Fruit fly (Drosophila melanogaster): ENCODE data around the gene ScsbetaG.

The ScsbetaG gene

DNA sequence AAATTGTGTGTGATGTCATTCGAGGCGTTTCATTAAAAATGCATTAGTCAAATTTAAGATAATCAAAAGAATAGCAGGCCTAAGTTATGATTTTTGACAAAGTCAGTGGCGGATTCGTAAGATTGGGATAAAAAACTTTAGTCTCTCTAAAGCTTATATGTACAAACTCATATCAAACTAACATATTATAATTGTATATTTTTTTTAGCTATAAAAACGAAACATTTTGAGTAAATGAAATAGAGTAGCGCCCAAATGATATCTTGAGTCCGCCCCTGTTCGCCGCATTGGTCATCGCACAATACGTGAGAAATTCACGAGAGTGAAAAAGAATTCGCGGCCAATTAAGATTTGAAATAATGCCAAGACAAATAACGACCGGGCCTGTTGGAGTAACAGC lies 9.1 kb downstream of the ScsbetaG start (continued):
- TF ChIP-seq C15 (GFP tag; IDR thresholded peaks at IDR 0.05): 0 out of 3 replicates have a peak, but pooled peaks have one; percentile 35
- peak; percentile 70 for TF ChIP-seq CG32532 (GFP tag; IDR thresholded peaks at IDR 0.05)
- no peak for TF ChIP-seq Hey (tag; optimal IDR thresholded peaks at IDR 0.05)
- no peak for TF ChIP-seq vnd (GFP tag; IDR thresholded peaks at IDR 0.05; ENCODE audit: partially characterized antibody)
- TF ChIP-seq E2f2 (GFP tag; IDR thresholded peaks at IDR 0.05): no peak
- peak; percentile 37 for TF ChIP-seq cwo (GFP tag; optimal IDR thresholded peaks at IDR 0.05)
- TF ChIP-seq jumu (GFP tag; optimal IDR thresholded peaks at IDR 0.05): no peak
- no peak for TF ChIP-seq pros (GFP tag; optimal IDR thresholded peaks at IDR 0.05)
- TF ChIP-seq gce (GFP tag; IDR thresholded peaks at IDR 0.05): 0 out of 3 replicates have a peak, but pooled peaks have one; percentile 28
- TF ChIP-seq CG10654 (GFP tag; optimal IDR thresholded peaks at IDR 0.05): peak; percentile 7
- no peak for TF ChIP-seq maf-S (GFP tag; optimal IDR thresholded peaks at IDR 0.05)
- TF ChIP-seq B-H2 (GFP tag; optimal IDR thresholded peaks at IDR 0.05): no peak
- peak; percentile 67; the same call in 1 of the 3 replicates for TF ChIP-seq H15 (GFP tag; IDR thresholded peaks at IDR 0.05)
- no peak for TF ChIP-seq zen (tag; optimal IDR thresholded peaks at IDR 0.05)
- no peak for TF ChIP-seq CG11723 (GFP tag; optimal IDR thresholded peaks at IDR 0.05)
- no peak for TF ChIP-seq gcm2 (GFP tag; optimal IDR thresholded peaks at IDR 0.05)
- TF ChIP-seq Doc2 (GFP tag; IDR thresholded peaks at IDR 0.05): no peak
- peak; percentile 24 for TF ChIP-seq tio (GFP tag; optimal IDR thresholded peaks at IDR 0.05)
- peak; percentile 87 for TF ChIP-seq Rfx (GFP tag; IDR thresholded peaks at IDR 0.05)
- TF ChIP-seq CG43689 (GFP tag; IDR thresholded peaks at IDR 0.05): 0 out of 2 replicates have a peak, but pooled peaks have one; percentile 28
- peak; percentile 73 for TF ChIP-seq E2f1 (GFP tag; IDR thresholded peaks at IDR 0.05)
- no peak for TF ChIP-seq pb (GFP tag; optimal IDR thresholded peaks at IDR 0.05)
- TF ChIP-seq tap (tag; optimal IDR thresholded peaks at IDR 0.05): peak; percentile 31
- TF ChIP-seq CG14667 (GFP tag; IDR thresholded peaks at IDR 0.05): peak; percentile 71
- TF ChIP-seq sd (tag; optimal IDR thresholded peaks at IDR 0.05): peak; percentile 46
- TF ChIP-seq z (GFP tag; IDR thresholded peaks at IDR 0.05): no peak
- no peak for TF ChIP-seq CG11696 (GFP tag; IDR thresholded peaks at IDR 0.05)
- no peak for TF ChIP-seq Bteb2 (GFP tag; optimal IDR thresholded peaks at IDR 0.05)
- TF ChIP-seq Camta (GFP tag; optimal IDR thresholded peaks at IDR 0.05): no peak
- no peak for TF ChIP-seq dan (GFP tag; IDR thresholded peaks at IDR 0.05)
- TF ChIP-seq Hmr (GFP tag; optimal IDR thresholded peaks at IDR 0.05): peak; percentile 43
- TF ChIP-seq CG12659 (GFP tag; optimal IDR thresholded peaks at IDR 0.05): peak; percentile 36
- TF ChIP-seq Six4 (GFP tag; optimal IDR thresholded peaks at IDR 0.05): no peak
- TF ChIP-seq CG17328 (GFP tag; IDR thresholded peaks at IDR 0.05): no peak
- no peak for TF ChIP-seq CG17186 (GFP tag; optimal IDR thresholded peaks at IDR 0.05)
- no peak for TF ChIP-seq CG6765 (GFP tag; optimal IDR thresholded peaks at IDR 0.05)
- TF ChIP-seq CG11560 (tag; IDR thresholded peaks at IDR 0.05): peak; percentile 47; the same call in 1 of the 3 replicates
- peak; percentile 60 for TF ChIP-seq CG10147 (GFP tag; optimal IDR thresholded peaks at IDR 0.05)
- peak; percentile 33 for TF ChIP-seq CG13894 (tag; optimal IDR thresholded peaks at IDR 0.05)
- TF ChIP-seq HLH54F (GFP tag; optimal IDR thresholded peaks at IDR 0.05): no peak
- TF ChIP-seq CG16815 (GFP tag; optimal IDR thresholded peaks at IDR 0.05): peak; percentile 26
- TF ChIP-seq ssp (GFP tag; IDR thresholded peaks at IDR 0.05): no peak
- TF ChIP-seq vvl (GFP tag; IDR thresholded peaks at IDR 0.05): peak; percentile 56
- TF ChIP-seq danr (GFP tag; IDR thresholded peaks at IDR 0.05): 0 out of 2 replicates have a peak, but pooled peaks have one; percentile 8
- TF ChIP-seq Optix (GFP tag; IDR thresholded peaks at IDR 0.05): no peak
- TF ChIP-seq Xbp1 (GFP tag; optimal IDR thresholded peaks at IDR 0.05): peak; percentile 50
- TF ChIP-seq gro (GFP tag; optimal IDR thresholded peaks at IDR 0.05): no peak
- TF ChIP-seq D19B (GFP tag; optimal IDR thresholded peaks at IDR 0.05): peak; percentile 14
- TF ChIP-seq Spps (tag; optimal IDR thresholded peaks at IDR 0.05): no peak
- peak; percentile 59; the same call in 1 of the 2 replicates for TF ChIP-seq cas (GFP tag; IDR thresholded peaks at IDR 0.05)
- TF ChIP-seq dpn (GFP tag; optimal IDR thresholded peaks at IDR 0.05): peak in 1 of 2 experiments; percentile 61
- TF ChIP-seq CG13424 (tag; optimal IDR thresholded peaks at IDR 0.05): peak; percentile 57

Data from whole organism, embryonic.